Fruit fly (Drosophila melanogaster) whole organism, wandering third instar larva: ENCODE data around the gene VhaAC39-2.

Experiments used
- fru ChIP-seq: fragments of 200-800 bp; sonication (Bioruptor generic); optimal IDR thresholded peaks from 3 replicates; lab custom pipeline; 2016; ENCODE audit warnings: missing biosample characterization, mild to moderate bottlenecking, missing genetic modification characterization
- h ChIP-seq: fragments of 200-800 bp; sonication (Bioruptor generic); optimal IDR thresholded peaks from 3 replicates; lab custom pipeline; 2016; ENCODE audit warnings: missing biosample characterization, mild to moderate bottlenecking, missing genetic modification characterization

DNA sequence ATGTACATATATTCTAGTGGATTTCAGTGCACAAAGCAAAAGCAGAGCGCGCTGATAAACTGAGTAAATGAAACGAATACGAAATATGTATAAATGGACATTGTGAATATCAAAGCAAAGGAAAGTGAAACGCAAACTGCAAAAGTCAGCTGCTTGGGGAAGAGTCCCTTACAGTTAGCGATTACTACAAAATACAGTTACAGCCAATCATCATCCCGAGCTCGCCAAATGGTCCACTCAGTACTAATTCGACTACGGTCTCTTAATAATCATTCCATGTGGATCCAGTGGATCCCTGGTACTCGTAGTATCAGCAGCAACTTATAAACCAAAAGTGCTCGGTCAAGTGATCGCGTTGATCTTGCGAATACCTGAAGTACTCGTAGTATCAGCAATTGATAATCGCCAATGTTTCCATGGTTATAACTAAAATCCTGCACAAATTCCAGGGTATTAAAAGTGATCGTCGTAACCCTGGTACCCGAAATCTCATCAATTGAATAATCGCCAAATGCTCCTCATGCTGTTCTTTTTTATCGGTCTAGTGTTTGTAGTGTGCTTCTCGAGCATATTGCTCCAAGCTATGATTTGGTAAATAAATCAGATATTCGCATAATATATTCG, 22.7 kb upstream of the VhaAC39-2 start:
- no peak for TF ChIP-seq fru (GFP tag; lab: Kevin White, UChicago)
- TF ChIP-seq h (GFP tag; lab: Kevin White, UChicago): no peak
